Worm (Caenorhabditis elegans) whole organism, midembryonic: Measurements from ENCODE around the gene lipl-7.

Source experiments
- T22C8.4 ChIP-seq: fragments of 200-800 bp; sonication (Bioruptor generic); IDR thresholded peaks from 2 replicates; pipeline ENCODE4 v1.3.6; 2022; ENCODE audit warnings: missing genetic modification characterization, missing compliant biosample characterization
- cog-1 ChIP-seq: sonication (generic microtip); optimal IDR thresholded peaks from 2 replicates; lab custom pipeline; 2016; ENCODE audit warnings: missing genetic modification characterization, missing compliant biosample characterization
- flt-1 ChIP-seq: fragments of 200-800 bp; sonication (Bioruptor generic); IDR thresholded peaks from 2 replicates; pipeline ENCODE4 v1.3.6; 2022; ENCODE audit warnings: missing genetic modification characterization, missing compliant biosample characterization
- klf-2 ChIP-seq: fragments of 200-800 bp; sonication (Bioruptor generic); conservative IDR thresholded peaks from 2 replicates; pipeline ENCODE4 v1.3.6; 2022; ENCODE audit warnings: missing genetic modification reagents, missing genetic modification characterization, missing compliant biosample characterization
- med-1 ChIP-seq: sonication (generic microtip); optimal IDR thresholded peaks from 2 replicates; lab custom pipeline; 2017; ENCODE audit warnings: missing genetic modification characterization, mild to moderate bottlenecking, missing compliant biosample characterization, antibody characterized with exemption, missing genetic modification reagents; ENCODE audit not compliant: insufficient read depth
- ref-1 ChIP-seq: fragments of 200-800 bp; sonication (Bioruptor generic); conservative IDR thresholded peaks from 2 replicates; pipeline ENCODE4 v1.3.6; 2022; ENCODE audit warnings: missing genetic modification reagents, missing genetic modification characterization, missing compliant biosample characterization
- tab-1 ChIP-seq: fragments of 200-800 bp; sonication (Bioruptor generic); IDR thresholded peaks from 2 replicates; pipeline ENCODE4 v1.3.6; 2022; ENCODE audit warnings: missing genetic modification characterization, missing compliant biosample characterization
- ztf-23 ChIP-seq: fragments of 200-800 bp; sonication (Bioruptor generic); IDR thresholded peaks from 2 replicates; pipeline ENCODE4 v1.3.6; 2022; ENCODE audit warnings: missing genetic modification reagents, missing genetic modification characterization, missing compliant biosample characterization
- ztf-29 ChIP-seq: fragments of 200-800 bp; sonication (Bioruptor generic); IDR thresholded peaks from 2 replicates; pipeline ENCODE4 v1.3.6; 2022; ENCODE audit warnings: missing genetic modification reagents, missing genetic modification characterization, missing compliant biosample characterization

lipl-7 gene

ce11 chrIV:10214811-10215210, 26.8 kb downstream of the lipl-7 start, which contains the start of gene abt-1:
TSS of gene abt-1 (minus strand) at chrIV:10214911.
- TF ChIP-seq tab-1 (GFP tag; lab: Robert Waterston, UW) (no peak), flt-1 (GFP tag; lab: Robert Waterston, UW) (no peak), cog-1 (tag; lab: Kevin White, UChicago) (no peak), T22C8.4 (GFP tag; lab: Robert Waterston, UW) (no peak), ztf-29 (GFP tag; lab: Robert Waterston, UW) (no peak), ref-1 (GFP tag; lab: Robert Waterston, UW) (no peak), med-1 (GFP tag; lab: Kevin White, UChicago) (no peak), klf-2 (GFP tag; lab: Robert Waterston, UW) (no peak), ztf-23 (GFP tag; lab: Robert Waterston, UW) (no peak)

ce11 chrIV:10206182-10206581, 35.4 kb downstream of the lipl-7 start, which contains the start of gene K04D7.6:
TSS of gene K04D7.6 (minus strand) at chrIV:10206282.
- TF ChIP-seq klf-2 (GFP tag; lab: Robert Waterston, UW) (no peak), ztf-29 (GFP tag; lab: Robert Waterston, UW) (no peak), flt-1 (GFP tag; lab: Robert Waterston, UW) (no peak), med-1 (GFP tag; lab: Kevin White, UChicago) (no peak)

ce11 chrIV:10197317-10197867, 44.2 kb downstream of the lipl-7 start, which contains the start of gene gon-4:
TSS of gene gon-4 (plus strand) at chrIV:10197817.
- TF ChIP-seq tab-1 (GFP tag; lab: Robert Waterston, UW) (no peak), T22C8.4 (GFP tag; lab: Robert Waterston, UW) (no peak), ztf-29 (GFP tag; lab: Robert Waterston, UW) (no peak), ztf-23 (GFP tag; lab: Robert Waterston, UW) (no peak), ref-1 (GFP tag; lab: Robert Waterston, UW) (no peak), cog-1 (tag; lab: Kevin White, UChicago) (no peak), klf-2 (GFP tag; lab: Robert Waterston, UW) (no peak), med-1 (GFP tag; lab: Kevin White, UChicago) (no peak), flt-1 (GFP tag; lab: Robert Waterston, UW) (no peak)

- TF ChIP-seq ref-1 (GFP tag; lab: Robert Waterston, UW) (no peak), med-1 (GFP tag; lab: Kevin White, UChicago) (no peak), ztf-23 (GFP tag; lab: Robert Waterston, UW) (no peak), flt-1 (GFP tag; lab: Robert Waterston, UW) (no peak), T22C8.4 (GFP tag; lab: Robert Waterston, UW) (no peak), ztf-29 (GFP tag; lab: Robert Waterston, UW) (no peak), cog-1 (tag; lab: Kevin White, UChicago) (no peak), klf-2 (GFP tag; lab: Robert Waterston, UW) (no peak)
These were observed 47.3 kb downstream of the lipl-7 start, which contains the start of gene ptrg-1 for ce11 chrIV:10194345-10194744. TSS of gene ptrg-1 (minus strand) at chrIV:10194445.

- no peak for TF ChIP-seq klf-2 (GFP tag; lab: Robert Waterston, UW)
- TF ChIP-seq flt-1 (GFP tag; lab: Robert Waterston, UW) = no peak
- TF ChIP-seq cog-1 (tag; lab: Kevin White, UChicago) = no peak
- no peak for TF ChIP-seq med-1 (GFP tag; lab: Kevin White, UChicago)
- TF ChIP-seq tab-1 (GFP tag; lab: Robert Waterston, UW) = no peak
- TF ChIP-seq ztf-29 (GFP tag; lab: Robert Waterston, UW) = no peak
- no peak for TF ChIP-seq T22C8.4 (GFP tag; lab: Robert Waterston, UW)
- no peak for TF ChIP-seq ref-1 (GFP tag; lab: Robert Waterston, UW)
- no peak for TF ChIP-seq ztf-23 (GFP tag; lab: Robert Waterston, UW)
These were observed 50.1 kb downstream of the lipl-7 start for ce11 chrIV:10191498-10191897.

ce11 chrIV:10190586-10190985, 51.0 kb downstream of the lipl-7 start:
- TF ChIP-seq cog-1 (tag; lab: Kevin White, UChicago) (no peak), flt-1 (GFP tag; lab: Robert Waterston, UW) (0 out of 2 replicates have a peak, but pooled peaks have one; percentile 22)
